Worm (Caenorhabditis elegans): ENCODE measurements around the gene C03B1.3.
A peak's percentile ranks its signal among the peaks of the same experiment; 100 is the strongest.

The C03B1.3 gene

DNA sequence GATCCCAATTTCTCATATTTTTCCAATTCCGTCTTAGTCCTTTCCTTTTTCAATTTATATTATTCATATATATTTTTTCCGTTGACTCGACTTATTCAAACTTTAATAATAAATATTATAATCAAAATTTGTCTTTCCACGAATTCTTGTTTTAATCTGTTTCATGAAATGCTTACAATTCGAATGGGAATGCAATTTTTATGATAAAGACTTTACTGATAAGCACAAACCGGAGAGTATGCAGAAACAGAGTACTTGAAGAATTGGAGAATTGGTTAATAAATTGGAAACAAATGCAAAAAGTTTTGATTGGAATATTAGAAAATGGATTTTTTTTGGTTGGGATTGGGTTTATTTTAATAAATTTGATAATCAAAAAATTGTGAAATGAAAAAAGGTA, 42.5 kb downstream of the C03B1.3 start:
- TF ChIP-seq unc-39 (tag; optimal IDR thresholded peaks at IDR 0.05) (no peak), nhr-2 (tag; optimal IDR thresholded peaks at IDR 0.05) (no peak), cnd-1 (tag; optimal IDR thresholded peaks at IDR 0.05) (no peak), unc-120 (tag; optimal IDR thresholded peaks at IDR 0.05; ENCODE audit: poor library complexity, severe bottlenecking) (no peak), ceh-43 (GFP tag; optimal IDR thresholded peaks at IDR 0.05) (no peak), flh-1 (GFP tag; optimal IDR thresholded peaks at IDR 0.05) (no peak), blmp-1 (tag; optimal IDR thresholded peaks at IDR 0.05) (no peak), nhr-76 (tag; optimal IDR thresholded peaks at IDR 0.05) (no peak), bed-3 (GFP tag; optimal IDR thresholded peaks at IDR 0.05) (no peak), nhr-12 (tag; optimal IDR thresholded peaks at IDR 0.05) (no peak), elt-1 (tag; optimal IDR thresholded peaks at IDR 0.05; ENCODE audit: borderline replicate concordance, insufficient read depth) (no peak), tbx-8 (GFP tag; optimal IDR thresholded peaks at IDR 0.05) (no peak), sem-2 (GFP tag; optimal IDR thresholded peaks at IDR 0.05) (no peak), pha-4 (tag; optimal IDR thresholded peaks at IDR 0.05) (no peak)

- TF ChIP-seq hlh-1 (tag; optimal IDR thresholded peaks at IDR 0.05) (no peak), drap-1 (GFP tag; optimal IDR thresholded peaks at IDR 0.05) (no peak), lin-32 (GFP tag; optimal IDR thresholded peaks at IDR 0.05) (no peak)
Observed at ce11 chrX:6408713-6409112, 42.9 kb downstream of the C03B1.3 start.

DNA sequence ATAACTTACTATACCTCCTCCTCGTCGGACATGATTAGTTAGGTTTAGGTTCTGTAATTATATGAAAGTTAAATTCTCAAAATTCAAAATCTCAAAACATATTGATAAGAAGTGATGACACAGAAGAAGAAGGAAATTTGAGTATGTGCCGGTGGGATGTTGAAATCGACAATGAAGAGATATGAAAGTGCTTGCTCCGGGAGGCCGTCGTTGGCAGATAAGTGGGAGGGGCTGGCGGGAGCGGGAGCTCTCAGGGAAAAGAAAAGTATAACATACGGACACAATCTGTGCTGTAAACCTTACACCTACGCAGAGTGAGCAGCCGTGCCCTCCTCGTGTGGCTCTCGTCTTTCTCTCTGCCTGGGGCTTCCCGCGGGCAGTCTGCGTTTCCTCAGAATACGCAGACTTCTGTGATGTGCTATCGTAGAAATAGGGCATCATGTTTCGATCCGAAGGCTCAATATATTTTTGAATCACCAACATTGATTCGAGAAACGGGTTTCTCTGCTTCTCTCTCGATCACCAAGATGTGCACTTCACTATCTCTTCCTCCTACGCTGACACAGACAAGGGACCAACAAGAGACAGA, 44.5 kb downstream of the C03B1.3 start, which contains the start of gene mup-2:
Gene mup-2, minus strand, starts transcription at position 51 of the 589 bp plus-strand sequence.
- TF ChIP-seq hlh-1 (tag; optimal IDR thresholded peaks at IDR 0.05) (peak; percentile 96), nhr-12 (tag; optimal IDR thresholded peaks at IDR 0.05) (no peak), ceh-43 (GFP tag; optimal IDR thresholded peaks at IDR 0.05) (no peak), unc-62 (GFP tag; optimal IDR thresholded peaks at IDR 0.05) (peak; percentile 75), unc-120 (tag; optimal IDR thresholded peaks at IDR 0.05; ENCODE audit: poor library complexity, severe bottlenecking) (peak; percentile 93), blmp-1 (tag; optimal IDR thresholded peaks at IDR 0.05) (no peak), lin-32 (GFP tag; optimal IDR thresholded peaks at IDR 0.05) (no peak), ceh-83 (GFP tag; optimal IDR thresholded peaks at IDR 0.05) (no peak), mls-2 (tag; optimal IDR thresholded peaks at IDR 0.05) (no peak), nhr-28 (tag; optimal IDR thresholded peaks at IDR 0.05) (no peak), unc-39 (tag; optimal IDR thresholded peaks at IDR 0.05) (no peak), mep-1 (tag; optimal IDR thresholded peaks at IDR 0.05) (no peak), snpc-4 (tag; optimal IDR thresholded peaks at IDR 0.05) (no peak), nhr-76 (tag; optimal IDR thresholded peaks at IDR 0.05) (no peak), tbx-8 (GFP tag; optimal IDR thresholded peaks at IDR 0.05) (no peak)

- TF ChIP-seq nhr-76 (tag; optimal IDR thresholded peaks at IDR 0.05), result no peak
- no peak for TF ChIP-seq drap-1 (GFP tag; optimal IDR thresholded peaks at IDR 0.05)
- no peak for TF ChIP-seq lin-32 (GFP tag; optimal IDR thresholded peaks at IDR 0.05)
- no peak for TF ChIP-seq ces-1 (GFP tag; optimal IDR thresholded peaks at IDR 0.05)
- no peak for TF ChIP-seq sptf-1 (tag; optimal IDR thresholded peaks at IDR 0.05)
- no peak for TF ChIP-seq nhr-12 (tag; optimal IDR thresholded peaks at IDR 0.05)
- no peak for TF ChIP-seq nhr-2 (tag; optimal IDR thresholded peaks at IDR 0.05)
- no peak for TF ChIP-seq ceh-43 (GFP tag; optimal IDR thresholded peaks at IDR 0.05)
- no peak for TF ChIP-seq hlh-1 (tag; optimal IDR thresholded peaks at IDR 0.05)
- TF ChIP-seq blmp-1 (tag; optimal IDR thresholded peaks at IDR 0.05), result no peak
- no peak for TF ChIP-seq tbx-8 (GFP tag; optimal IDR thresholded peaks at IDR 0.05)
- no peak for TF ChIP-seq sem-2 (GFP tag; optimal IDR thresholded peaks at IDR 0.05)
- TF ChIP-seq nhr-28 (tag; optimal IDR thresholded peaks at IDR 0.05), result no peak
- TF ChIP-seq ceh-39 (tag; optimal IDR thresholded peaks at IDR 0.05), result no peak
- no peak for TF ChIP-seq cnd-1 (tag; optimal IDR thresholded peaks at IDR 0.05)
Observed at ce11 chrX:6412575-6412974, 46.8 kb downstream of the C03B1.3 start, which contains the start of gene T22E5.1. Gene T22E5.1, plus strand, starts transcription at chrX:6412875.

DNA sequence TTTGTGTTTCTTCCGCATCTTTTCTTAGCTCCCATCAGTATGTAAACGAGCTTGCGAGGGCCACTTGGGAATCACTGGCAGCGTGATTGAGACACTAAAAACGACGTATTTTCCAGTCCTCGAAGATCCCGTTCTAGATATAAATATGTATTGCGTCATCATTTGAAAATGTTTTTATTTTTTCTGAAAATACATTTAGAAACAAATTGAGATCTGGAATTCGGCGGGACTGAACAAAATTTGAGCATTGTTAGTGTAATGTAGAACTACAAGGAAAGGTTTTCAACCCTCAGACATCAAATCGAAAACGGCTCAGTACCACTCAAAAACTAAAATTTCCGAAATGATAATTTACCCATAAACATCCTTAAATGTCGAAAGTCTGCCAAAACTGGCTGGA, 47.8 kb downstream of the C03B1.3 start:
- no peak for TF ChIP-seq ceh-39 (tag; optimal IDR thresholded peaks at IDR 0.05)
- peak; percentile 82 for TF ChIP-seq zip-8 (tag; optimal IDR thresholded peaks at IDR 0.05)
